Fruit fly (Drosophila melanogaster): ENCODE results near the gene CG14011.

The CG14011 gene

dm6 chr2L:5569503-5569902 is 11.4 kb downstream of the CG14011 start (continued):
- TF ChIP-seq ham (GFP tag; IDR thresholded peaks at IDR 0.05) (no peak), pan (optimal IDR thresholded peaks at IDR 0.05) (no peak), pan (GFP tag; optimal IDR thresholded peaks at IDR 0.05 in 1 of 2, IDR thresholded peaks at IDR 0.05 in 1 of 2) (peak in 1 of 2 experiments; percentile 51), p53 (GFP tag; optimal IDR thresholded peaks at IDR 0.05) (no peak), PHDP (tag; optimal IDR thresholded peaks at IDR 0.05) (no peak), CG7271 (tag; optimal IDR thresholded peaks at IDR 0.05) (no peak), CG8089 (GFP tag; optimal IDR thresholded peaks at IDR 0.05) (no peak), CG11398 (GFP tag; optimal IDR thresholded peaks at IDR 0.05) (no peak), gt (GFP tag; IDR thresholded peaks at IDR 0.05) (no peak), CG2712 (tag; optimal IDR thresholded peaks at IDR 0.05) (no peak), tap (tag; optimal IDR thresholded peaks at IDR 0.05) (no peak), gcm (GFP tag; optimal IDR thresholded peaks at IDR 0.05) (no peak), HLH3B (GFP tag; IDR thresholded peaks at IDR 0.05) (no peak; the same call in 1 of the 2 replicates), CG7357 (GFP tag; IDR thresholded peaks at IDR 0.05) (0 out of 3 replicates have a peak, but pooled peaks have one; percentile 19), Dek (tag; optimal IDR thresholded peaks at IDR 0.05) (peak; percentile 22), nom (GFP tag; optimal IDR thresholded peaks at IDR 0.05) (no peak), CG6689 (GFP tag; IDR thresholded peaks at IDR 0.05) (peak; percentile 45), HmgD (GFP tag; optimal IDR thresholded peaks at IDR 0.05) (no peak), sc (optimal IDR thresholded peaks at IDR 0.05) (no peak), sc (GFP tag; optimal IDR thresholded peaks at IDR 0.05) (no peak), ssp (GFP tag; IDR thresholded peaks at IDR 0.05) (no peak), kah (GFP tag; optimal IDR thresholded peaks at IDR 0.05) (no peak), CG8944 (GFP tag; optimal IDR thresholded peaks at IDR 0.05) (no peak), ase (GFP tag; IDR thresholded peaks at IDR 0.05) (peak; percentile 39; the same call in 1 of the 3 replicates), Antp (GFP tag; optimal IDR thresholded peaks at IDR 0.05) (no peak), CG15269 (tag; optimal IDR thresholded peaks at IDR 0.05) (peak; percentile 48), Dref (GFP tag; IDR thresholded peaks at IDR 0.05) (no peak), MBD-R2 (GFP tag; IDR thresholded peaks at IDR 0.05) (no peak), CG3065 (GFP tag; optimal IDR thresholded peaks at IDR 0.05) (no peak), dysf (GFP tag; IDR thresholded peaks at IDR 0.05) (peak; percentile 57; the same call in 2 of the 3 replicates), CG4617 (GFP tag; optimal IDR thresholded peaks at IDR 0.05; ENCODE audit: borderline replicate concordance) (no peak), CG10462 (GFP tag; optimal IDR thresholded peaks at IDR 0.05) (no peak), Ssrp (tag; optimal IDR thresholded peaks at IDR 0.05) (no peak), CG6254 (GFP tag; optimal IDR thresholded peaks at IDR 0.05) (no peak), MESR4 (GFP tag; optimal IDR thresholded peaks at IDR 0.05) (no peak), Oli (tag; optimal IDR thresholded peaks at IDR 0.05) (peak; percentile 27), ara (GFP tag; IDR thresholded peaks at IDR 0.05) (no peak), cas (GFP tag; IDR thresholded peaks at IDR 0.05) (no peak), CG15514 (GFP tag; optimal IDR thresholded peaks at IDR 0.05) (no peak), HLH54F (GFP tag; optimal IDR thresholded peaks at IDR 0.05) (peak; percentile 17), CG6272 (GFP tag; IDR thresholded peaks at IDR 0.05) (no peak), CG31365 (tag; optimal IDR thresholded peaks at IDR 0.05) (no peak), CG7987 (GFP tag; optimal IDR thresholded peaks at IDR 0.05) (no peak), gsb (GFP tag; IDR thresholded peaks at IDR 0.05) (no peak), CG12744 (GFP tag; optimal IDR thresholded peaks at IDR 0.05) (no peak), psq (GFP tag; optimal IDR thresholded peaks at IDR 0.05) (no peak), CHES-1-like (GFP tag; optimal IDR thresholded peaks at IDR 0.05) (no peak), dan (GFP tag; IDR thresholded peaks at IDR 0.05) (no peak), CG30020 (tag; optimal IDR thresholded peaks at IDR 0.05) (no peak), CG34422 (GFP tag; IDR thresholded peaks at IDR 0.05) (no peak), tio (GFP tag; optimal IDR thresholded peaks at IDR 0.05) (no peak), pita (GFP tag; optimal IDR thresholded peaks at IDR 0.05) (no peak), sug (tag; optimal IDR thresholded peaks at IDR 0.05) (no peak)
